Fruit fly (Drosophila melanogaster) S2 (cell line): ENCODE data around the gene CG7542.

ENCODE experiments used
- CG8478 ChIP-seq: fragments of >200 bp; optimal IDR thresholded peaks from 2 replicates; lab custom pipeline; 2018
- CTCF ChIP-seq, 2 experiments: fragments of >200 bp; optimal IDR thresholded peaks; 2 replicates each; lab custom pipeline; 2018

Gene CG7542

dm6 chr3L:17588686-17589085 is 39.1 kb downstream of the CG7542 start:
- no peak for TF ChIP-seq CG8478 (lab: Kevin White, UChicago)
- TF ChIP-seq CTCF (optimal IDR thresholded peaks at IDR 0.05; lab: Kevin White, UChicago), result no peak

- TF ChIP-seq CG8478 (lab: Kevin White, UChicago) (no peak), CTCF (optimal IDR thresholded peaks at IDR 0.05; lab: Kevin White, UChicago) (no peak)
Observed at dm6 chr3L:17590049-17590448, 40.4 kb downstream of the CG7542 start.

- TF ChIP-seq CG8478 (lab: Kevin White, UChicago) (no peak), CTCF (optimal IDR thresholded peaks at IDR 0.05; lab: Kevin White, UChicago) (no peak)
Observed at dm6 chr3L:17590455-17591216, 41.0 kb downstream of the CG7542 start.

dm6 chr3L:17591217-17591467 is 41.5 kb downstream of the CG7542 start:
- TF ChIP-seq CTCF (optimal IDR thresholded peaks at IDR 0.05; lab: Kevin White, UChicago) (no peak), CG8478 (lab: Kevin White, UChicago) (no peak)

dm6 chr3L:17593174-17593573 is 43.5 kb downstream of the CG7542 start:
- TF ChIP-seq CTCF (optimal IDR thresholded peaks at IDR 0.05; lab: Kevin White, UChicago), result no peak
- no peak for TF ChIP-seq CG8478 (lab: Kevin White, UChicago)

dm6 chr3L:17595810-17596561 is 46.4 kb downstream of the CG7542 start:
- TF ChIP-seq CG8478 (lab: Kevin White, UChicago) (no peak), CTCF (optimal IDR thresholded peaks at IDR 0.05; lab: Kevin White, UChicago) (no peak)

dm6 chr3L:17596897-17597296 is 47.3 kb downstream of the CG7542 start:
- TF ChIP-seq CG8478 (lab: Kevin White, UChicago) (no peak), CTCF (optimal IDR thresholded peaks at IDR 0.05; lab: Kevin White, UChicago) (peak; percentile 93)
